Worm (Caenorhabditis elegans): ENCODE measurements around the gene F36H9.1.

F36H9.1 gene

DNA sequence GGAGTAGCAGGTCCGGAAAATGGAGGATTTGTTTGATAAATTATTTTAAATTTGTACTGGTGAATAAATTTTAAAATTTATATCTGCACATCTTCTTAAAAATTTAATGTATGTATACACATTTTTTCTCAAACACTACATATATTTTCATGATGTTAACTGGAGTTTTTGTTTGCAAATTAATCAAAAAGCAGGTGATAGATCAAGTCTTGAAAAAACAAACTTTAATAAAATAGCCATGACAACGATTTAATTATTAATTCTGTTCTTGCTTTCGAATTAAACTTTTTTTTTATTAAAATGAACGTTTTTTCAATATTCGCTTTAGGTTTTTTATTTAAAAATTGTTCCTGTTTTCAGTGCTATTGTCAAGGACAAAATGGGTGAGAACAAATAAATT, at the start of gene F36H9.1:
Gene F36H9.1 (plus strand): TSS at position 301 of the 400 bp plus-strand sequence.
- TF ChIP-seq ceh-82 (tag; optimal IDR thresholded peaks at IDR 0.05) (no peak), ama-1 (optimal IDR thresholded peaks at IDR 0.05) (no peak), crh-2 (tag; optimal IDR thresholded peaks at IDR 0.05) (no peak), ztf-11 (tag; optimal IDR thresholded peaks at IDR 0.05) (no peak), nhr-12 (tag; optimal IDR thresholded peaks at IDR 0.05) (no peak), lin-13 (GFP tag; optimal IDR thresholded peaks at IDR 0.05) (no peak), nhr-25 (tag; optimal IDR thresholded peaks at IDR 0.05) (no peak), snpc-4 (tag; optimal IDR thresholded peaks at IDR 0.05) (no peak), unc-62 (GFP tag; optimal IDR thresholded peaks at IDR 0.05) (no peak), fos-1 (tag; optimal IDR thresholded peaks at IDR 0.05) (no peak), zag-1 (tag; optimal IDR thresholded peaks at IDR 0.05) (no peak), elt-1 (tag; optimal IDR thresholded peaks at IDR 0.05) (no peak), nhr-129 (tag; optimal IDR thresholded peaks at IDR 0.05) (no peak), egl-27 (tag; optimal IDR thresholded peaks at IDR 0.05) (no peak), peb-1 (tag; optimal IDR thresholded peaks at IDR 0.05) (no peak), nhr-11 (tag; optimal IDR thresholded peaks at IDR 0.05) (no peak), nhr-237 (tag; optimal IDR thresholded peaks at IDR 0.05) (no peak), mab-5 (tag; optimal IDR thresholded peaks at IDR 0.05) (no peak)

DNA sequence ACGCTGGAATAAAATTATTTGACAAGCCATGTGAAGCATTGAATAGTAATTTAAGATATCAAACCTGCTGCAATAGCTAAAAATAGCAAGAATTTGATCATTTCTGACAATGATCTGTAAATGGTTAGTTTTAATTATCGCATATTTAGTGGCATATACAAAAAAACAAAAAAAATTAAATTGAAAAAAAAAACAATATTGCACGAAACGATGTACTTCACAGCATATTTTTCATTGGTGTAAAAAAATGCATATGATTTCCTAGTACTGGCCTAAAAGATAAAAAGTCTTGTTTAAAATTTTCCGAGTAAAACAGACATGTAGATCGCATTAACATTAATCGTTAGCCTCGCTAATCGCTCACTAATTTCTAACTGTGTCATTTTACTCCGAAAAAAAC, 45.3 kb upstream of the F36H9.1 start, which contains the start of gene ZK697.8:
Gene ZK697.8 (minus strand): TSS at position 101 of the 400 bp plus-strand sequence.
- no peak for TF ChIP-seq nhr-11 (tag; optimal IDR thresholded peaks at IDR 0.05)
- no peak for TF ChIP-seq C34F6.9 (tag; optimal IDR thresholded peaks at IDR 0.05)
- no peak for TF ChIP-seq elt-3 (tag; optimal IDR thresholded peaks at IDR 0.05)
- no peak for TF ChIP-seq nhr-6 (tag; optimal IDR thresholded peaks at IDR 0.05)
- TF ChIP-seq mbf-1 (tag; optimal IDR thresholded peaks at IDR 0.05), result no peak

DNA sequence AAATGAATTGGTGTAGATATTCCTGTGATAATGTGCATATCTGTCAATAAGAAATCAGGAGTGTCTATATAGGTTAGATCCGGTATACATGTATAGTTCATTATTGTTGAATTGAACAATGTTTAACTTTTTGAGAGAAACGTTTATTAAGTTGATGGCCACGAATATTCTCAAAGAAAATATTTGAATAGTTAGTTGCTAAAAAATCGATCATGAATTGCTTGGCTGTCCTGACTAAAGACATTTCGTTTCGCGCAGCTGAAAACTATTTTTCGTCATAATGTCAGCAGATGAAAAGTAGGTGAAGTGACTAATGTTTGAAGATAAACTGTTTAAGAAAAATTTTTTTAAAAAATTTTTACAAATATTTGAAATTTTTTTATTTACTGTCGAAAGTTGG, 42.9 kb upstream of the F36H9.1 start, which contains the start of gene srh-199:
Gene srh-199 (minus strand): TSS at position 101 of the 400 bp plus-strand sequence.
- TF ChIP-seq lin-13 (GFP tag; optimal IDR thresholded peaks at IDR 0.05), result no peak
- TF ChIP-seq sem-4 (tag; optimal IDR thresholded peaks at IDR 0.05), result no peak
- TF ChIP-seq lin-39 (tag; optimal IDR thresholded peaks at IDR 0.05), result no peak
- no peak for TF ChIP-seq elt-3 (tag; optimal IDR thresholded peaks at IDR 0.05)
- no peak for TF ChIP-seq ama-1 (optimal IDR thresholded peaks at IDR 0.05)
- no peak for TF ChIP-seq elt-1 (tag; optimal IDR thresholded peaks at IDR 0.05)
- no peak for TF ChIP-seq nhr-21 (tag; optimal IDR thresholded peaks at IDR 0.05)
- no peak for TF ChIP-seq unc-62 (GFP tag; optimal IDR thresholded peaks at IDR 0.05)
- TF ChIP-seq F13H6.1 (tag; optimal IDR thresholded peaks at IDR 0.05), result no peak
- no peak for TF ChIP-seq blmp-1 (tag; optimal IDR thresholded peaks at IDR 0.05; ENCODE audit: insufficient read depth)
- TF ChIP-seq nhr-237 (tag; optimal IDR thresholded peaks at IDR 0.05), result no peak
- TF ChIP-seq nhr-12 (tag; optimal IDR thresholded peaks at IDR 0.05), result no peak
- no peak for TF ChIP-seq lin-11 (tag; optimal IDR thresholded peaks at IDR 0.05)
- no peak for TF ChIP-seq peb-1 (tag; optimal IDR thresholded peaks at IDR 0.05)
- no peak for TF ChIP-seq mdl-1 (tag; optimal IDR thresholded peaks at IDR 0.05)
- TF ChIP-seq unc-55 (GFP tag; optimal IDR thresholded peaks at IDR 0.05), result no peak

DNA sequence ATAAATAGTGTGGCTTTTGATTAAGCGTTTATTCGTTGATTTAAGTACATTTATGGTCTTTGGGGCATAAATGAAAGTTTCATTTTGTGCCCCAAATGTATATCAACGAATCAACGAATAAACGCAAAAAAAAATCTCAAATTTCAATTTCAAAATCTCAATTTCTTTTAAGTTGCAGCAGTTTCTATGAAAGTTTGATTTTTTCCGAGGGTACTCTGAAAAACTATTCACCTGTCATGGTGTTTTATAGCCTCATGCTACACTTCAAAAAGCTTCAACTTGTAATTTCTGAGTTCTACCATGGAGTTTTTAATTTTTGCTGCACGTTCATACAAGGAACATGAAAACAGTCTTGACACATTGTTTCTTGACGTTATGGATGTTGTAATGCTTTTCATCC, 41.8 kb upstream of the F36H9.1 start, which contains the start of gene ZK697.1:
Gene ZK697.1 (plus strand): TSS at position 301 of the 400 bp plus-strand sequence.
- TF ChIP-seq lsy-2 (tag; optimal IDR thresholded peaks at IDR 0.05) (no peak), mbf-1 (tag; optimal IDR thresholded peaks at IDR 0.05) (no peak), snpc-4 (tag; optimal IDR thresholded peaks at IDR 0.05) (no peak), R02D3.7 (tag; optimal IDR thresholded peaks at IDR 0.05) (no peak), ztf-1 (GFP tag; conservative IDR thresholded peaks at IDR 0.05) (no peak), nhr-237 (tag; optimal IDR thresholded peaks at IDR 0.05) (no peak), sma-3 (GFP tag; optimal IDR thresholded peaks at IDR 0.05) (no peak), gmeb-1 (tag; optimal IDR thresholded peaks at IDR 0.05) (no peak), mab-5 (tag; optimal IDR thresholded peaks at IDR 0.05) (no peak), aly-2 (tag; optimal IDR thresholded peaks at IDR 0.05) (no peak), blmp-1 (tag; optimal IDR thresholded peaks at IDR 0.05; ENCODE audit: insufficient read depth) (no peak), mdl-1 (tag; optimal IDR thresholded peaks at IDR 0.05) (no peak), fos-1 (tag; optimal IDR thresholded peaks at IDR 0.05) (no peak), F13H6.1 (tag; optimal IDR thresholded peaks at IDR 0.05) (no peak), nhr-23 (tag; optimal IDR thresholded peaks at IDR 0.05) (no peak), peb-1 (tag; optimal IDR thresholded peaks at IDR 0.05) (no peak), egl-27 (tag; optimal IDR thresholded peaks at IDR 0.05) (no peak), lin-11 (tag; optimal IDR thresholded peaks at IDR 0.05) (no peak)

Data from whole organism, L2 larva.